Worm (Caenorhabditis elegans): ENCODE results near the gene flcn-1.

Gene flcn-1

DNA sequence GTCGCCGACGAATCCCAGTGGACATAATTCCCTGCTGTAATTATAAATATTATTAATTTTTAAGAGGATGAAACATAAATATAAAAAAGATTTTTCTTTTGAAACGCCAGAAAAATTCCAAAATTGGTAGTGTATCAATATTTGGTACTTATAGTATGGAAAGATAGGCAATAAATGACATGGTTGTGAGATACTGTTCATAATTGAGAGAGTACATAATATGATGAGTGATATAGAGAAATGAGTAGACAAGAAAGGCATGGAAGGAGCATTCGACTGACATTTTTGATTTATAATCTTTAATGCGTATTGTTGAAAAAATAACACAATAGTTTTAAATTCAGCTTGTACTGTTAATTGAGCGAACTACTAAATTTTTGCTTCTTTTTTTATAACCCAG is 31.1 kb upstream of the flcn-1 start, which contains the start of gene C44B7.11 (continued):
- no peak for TF ChIP-seq sox-4 (tag; optimal IDR thresholded peaks at IDR 0.05)

DNA sequence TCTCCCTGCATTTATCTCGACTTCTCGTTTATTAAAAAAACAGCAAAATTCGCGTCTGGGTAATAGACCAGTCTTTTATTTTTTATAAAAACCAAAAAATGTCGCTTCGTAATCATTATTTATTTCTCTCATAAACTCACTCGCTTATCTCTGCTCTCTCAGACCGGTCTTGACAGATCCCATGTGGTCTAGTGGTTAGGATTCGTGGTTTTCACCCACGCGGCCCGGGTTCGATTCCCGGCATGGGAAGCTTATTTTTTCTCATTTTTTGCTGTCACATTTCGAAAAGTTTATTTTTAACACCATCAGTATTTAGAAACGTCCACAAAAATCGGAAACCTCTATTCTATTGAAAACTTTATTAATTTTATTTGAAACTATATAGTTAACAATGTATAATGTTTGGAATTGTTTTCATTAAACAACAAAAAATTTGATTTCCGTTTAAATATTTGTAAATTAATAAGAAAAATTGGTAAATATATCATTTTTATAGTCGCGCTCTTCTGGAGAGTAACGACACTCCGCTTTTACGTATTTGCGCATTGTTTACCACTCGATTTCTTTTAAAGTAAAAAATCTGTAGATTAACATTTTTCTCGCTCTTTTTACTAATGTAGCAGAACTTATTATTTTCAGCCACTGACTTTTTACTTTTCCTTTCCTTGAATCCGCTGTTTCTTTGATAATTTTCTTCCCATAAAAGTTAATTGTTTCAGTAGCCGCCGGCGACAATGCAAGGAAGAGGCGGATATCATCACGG is 30.4 kb upstream of the flcn-1 start, which contains the start of gene hrpl-1:
Gene hrpl-1 (plus strand): TSS at position 713 of the 763 bp plus-strand sequence.
- TF ChIP-seq lin-14 (GFP tag; optimal IDR thresholded peaks at IDR 0.05) (no peak), nhr-90 (tag; optimal IDR thresholded peaks at IDR 0.05; ENCODE audit: poor library complexity) (peak; percentile 54), blmp-1 (tag; optimal IDR thresholded peaks at IDR 0.05) (peak; percentile 42), tbx-2 (tag; optimal IDR thresholded peaks at IDR 0.05) (no peak), nhr-11 (tag; optimal IDR thresholded peaks at IDR 0.05) (no peak), mep-1 (tag; optimal IDR thresholded peaks at IDR 0.05) (no peak), sox-4 (tag; optimal IDR thresholded peaks at IDR 0.05) (peak; percentile 35), zag-1 (tag; optimal IDR thresholded peaks at IDR 0.05) (no peak), jun-1 (tag; optimal IDR thresholded peaks at IDR 0.05) (no peak), lin-35 (GFP tag; optimal IDR thresholded peaks at IDR 0.05) (peak in 1 of 2 experiments; percentile 74), nhr-85 (tag) (peak; percentile 26), vab-15 (tag; optimal IDR thresholded peaks at IDR 0.05) (no peak), lin-39 (tag; optimal IDR thresholded peaks at IDR 0.05) (no peak), fkh-8 (tag; optimal IDR thresholded peaks at IDR 0.05) (no peak), rnt-1 (tag; optimal IDR thresholded peaks at IDR 0.05) (peak; percentile 47), nhr-77 (tag; optimal IDR thresholded peaks at IDR 0.05) (no peak), aly-2 (tag; optimal IDR thresholded peaks at IDR 0.05) (no peak), lin-13 (GFP tag; optimal IDR thresholded peaks at IDR 0.05) (no peak), ama-1 (optimal IDR thresholded peaks at IDR 0.05) (no peak), nhr-19 (GFP tag; conservative IDR thresholded peaks at IDR 0.05) (peak; percentile 30; the same call in 1 of the 2 replicates), unc-30 (tag; optimal IDR thresholded peaks at IDR 0.05) (no peak), efl-3 (GFP tag; optimal IDR thresholded peaks at IDR 0.05) (no peak), lsy-2 (tag; optimal IDR thresholded peaks at IDR 0.05) (peak in 1 of 2 experiments; percentile 47), ceh-88 (GFP tag; IDR thresholded peaks at IDR 0.05) (no peak), snu-23 (GFP tag; optimal IDR thresholded peaks at IDR 0.05) (peak; percentile 52), ceh-63 (GFP tag; optimal IDR thresholded peaks at IDR 0.05) (no peak), nhr-47 (tag; optimal IDR thresholded peaks at IDR 0.05) (peak; percentile 48), aha-1 (tag; optimal IDR thresholded peaks at IDR 0.05) (no peak), dsc-1 (tag; optimal IDR thresholded peaks at IDR 0.05) (peak; percentile 48), dpl-1 (GFP tag; optimal IDR thresholded peaks at IDR 0.05) (peak in 2 of 3 experiments; percentile 30 to 54), nhr-76 (tag; optimal IDR thresholded peaks at IDR 0.05) (no peak), zip-4 (GFP tag; optimal IDR thresholded peaks at IDR 0.05) (no peak), mdl-1 (tag; optimal IDR thresholded peaks at IDR 0.05) (peak in 1 of 2 experiments; percentile 26), xbp-1 (tag; optimal IDR thresholded peaks at IDR 0.05) (peak; percentile 28), elt-3 (tag; optimal IDR thresholded peaks at IDR 0.05) (no peak), irx-1 (tag; optimal IDR thresholded peaks at IDR 0.05) (peak; percentile 27), lir-3 (tag; optimal IDR thresholded peaks at IDR 0.05; ENCODE audit: poor library complexity) (no peak), nhr-71 (tag; optimal IDR thresholded peaks at IDR 0.05) (peak; percentile 58), nhr-84 (tag; optimal IDR thresholded peaks at IDR 0.05) (no peak), swsn-7 (tag; optimal IDR thresholded peaks at IDR 0.05) (peak; percentile 31), grh-1 (GFP tag; IDR thresholded peaks at IDR 0.05) (no peak), fos-1 (tag; optimal IDR thresholded peaks at IDR 0.05) (no peak), ces-1 (GFP tag; optimal IDR thresholded peaks at IDR 0.05) (no peak), tlp-1 (tag; optimal IDR thresholded peaks at IDR 0.05) (no peak), efl-1 (optimal IDR thresholded peaks at IDR 0.05) (peak in 1 of 2 experiments; percentile 39), efl-1 (GFP tag; optimal IDR thresholded peaks at IDR 0.05 in 1 of 2) (peak; percentile 56 to 67), nhr-237 (tag; optimal IDR thresholded peaks at IDR 0.05) (no peak), mab-9 (GFP tag; IDR thresholded peaks at IDR 0.05) (no peak), nhr-20 (tag; optimal IDR thresholded peaks at IDR 0.05) (peak; percentile 34), ceh-8 (GFP tag; optimal IDR thresholded peaks at IDR 0.05) (no peak), ztf-4 (tag; optimal IDR thresholded peaks at IDR 0.05) (no peak)

All from whole organism, L1 larva.